Comparison of ENCODE assay signal across 1 fruit fly cellular context in the genomic region with DNA sequence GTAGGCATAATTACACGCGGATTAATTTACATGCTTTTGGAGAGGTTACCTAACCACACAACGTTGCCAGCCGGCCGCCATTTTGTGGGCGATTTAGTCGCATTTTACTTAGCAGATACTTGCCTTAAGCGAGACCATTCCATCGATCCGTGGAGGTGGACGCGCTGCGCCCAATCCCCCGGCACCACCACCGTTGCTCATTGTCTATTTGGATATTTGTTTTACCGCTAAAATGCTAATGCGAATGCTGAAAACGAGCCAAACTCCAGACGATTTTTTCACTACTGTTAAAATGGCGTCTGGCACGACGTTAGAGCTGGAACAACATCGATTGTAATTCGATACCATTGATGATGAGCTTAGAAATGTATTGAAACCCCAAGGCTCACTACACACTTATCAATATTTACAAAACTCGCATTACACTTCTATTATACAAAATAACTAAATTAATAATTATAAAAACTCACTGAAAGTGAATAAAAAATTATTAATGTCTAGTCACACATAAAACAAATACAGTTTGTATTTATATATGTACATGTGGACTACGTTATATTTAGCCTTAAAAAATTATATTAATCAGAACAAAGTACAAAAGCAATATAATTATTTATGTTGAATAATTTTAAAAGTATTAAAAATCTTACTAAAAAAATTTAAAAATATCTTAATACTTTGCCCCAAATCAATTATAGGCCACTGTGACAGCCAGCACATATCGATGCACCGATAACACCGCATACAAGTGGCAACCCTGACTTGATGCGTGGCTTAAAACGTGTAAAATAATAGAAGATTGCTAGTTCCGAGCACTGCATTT.
TF ChIP-seq lines count a peak whose summit lies in the region.

A gene (plus strand): TSS at position 741 of the 823 bp plus-strand sequence.

TF ChIP-seq in whole organism, embryonic, 481 proteins besides CTCF, POLR2A, EP300 and RAD21 (continued from another document and continues in another):
- TF ChIP-seq stc (GFP tag; IDR thresholded peaks at IDR 0.05; lab: Robert Waterston, UW) = peak; percentile 54; the same call in 1 of the 2 replicates
- TF ChIP-seq CG33557 (GFP tag; optimal IDR thresholded peaks at IDR 0.05; lab: Kevin White, UChicago) = peak; percentile 77
- peak; percentile 49 for TF ChIP-seq ken (GFP tag; IDR thresholded peaks at IDR 0.05; lab: Robert Waterston, UW)
- no peak for TF ChIP-seq CG4360 (GFP tag; IDR thresholded peaks at IDR 0.05; lab: Robert Waterston, UW)
- peak; percentile 72 for TF ChIP-seq CG12659 (GFP tag; optimal IDR thresholded peaks at IDR 0.05; lab: Kevin White, UChicago)
- TF ChIP-seq tin (GFP tag; optimal IDR thresholded peaks at IDR 0.05; lab: Kevin White, UChicago) = peak; percentile 74
- TF ChIP-seq zen (tag; optimal IDR thresholded peaks at IDR 0.05; lab: Kevin White, UChicago) = peak; percentile 69
- TF ChIP-seq pum (GFP tag; optimal IDR thresholded peaks at IDR 0.05; lab: Kevin White, UChicago) = peak; percentile 9
- peak; percentile 65 for TF ChIP-seq CG4730 (GFP tag; IDR thresholded peaks at IDR 0.05; lab: Robert Waterston, UW)
- TF ChIP-seq H15 (GFP tag; IDR thresholded peaks at IDR 0.05; lab: Robert Waterston, UW) = peak; percentile 43; the same call in 1 of the 3 replicates
- TF ChIP-seq Neu2 (GFP tag; optimal IDR thresholded peaks at IDR 0.05; lab: Kevin White, UChicago; ENCODE audit: borderline replicate concordance) = no peak
- TF ChIP-seq sd (tag; optimal IDR thresholded peaks at IDR 0.05; lab: Kevin White, UChicago) = no peak
- peak; percentile 42; the same call in 1 of the 2 replicates for TF ChIP-seq ro (GFP tag; IDR thresholded peaks at IDR 0.05; lab: Robert Waterston, UW)
- TF ChIP-seq CG15479 (GFP tag; optimal IDR thresholded peaks at IDR 0.05; lab: Kevin White, UChicago) = no peak
- no peak for TF ChIP-seq Hr39 (optimal IDR thresholded peaks at IDR 0.05; lab: Kevin White, UChicago)
- no peak for TF ChIP-seq CG3838 (GFP tag; optimal IDR thresholded peaks at IDR 0.05; lab: Kevin White, UChicago)
- peak; percentile 70 for TF ChIP-seq NFAT (GFP tag; IDR thresholded peaks at IDR 0.05; lab: Robert Waterston, UW)
- TF ChIP-seq CG31388 (GFP tag; optimal IDR thresholded peaks at IDR 0.05; lab: Kevin White, UChicago) = peak; percentile 18
- peak; percentile 96 for TF ChIP-seq CG17361 (GFP tag; IDR thresholded peaks at IDR 0.05; lab: Robert Waterston, UW)
- TF ChIP-seq CG7357 (GFP tag; IDR thresholded peaks at IDR 0.05; lab: Robert Waterston, UW) = peak; percentile 78
- peak; percentile 81 for TF ChIP-seq Abd-B (GFP tag; optimal IDR thresholded peaks at IDR 0.05; lab: Kevin White, UChicago)
- TF ChIP-seq CG7745 (tag; optimal IDR thresholded peaks at IDR 0.05; lab: Kevin White, UChicago) = no peak
- TF ChIP-seq CG10321 (GFP tag; IDR thresholded peaks at IDR 0.05; lab: Robert Waterston, UW) = peak; percentile 63
- peak; percentile 76 for TF ChIP-seq Chrac-16 (GFP tag; optimal IDR thresholded peaks at IDR 0.05; lab: Kevin White, UChicago)
- TF ChIP-seq sisA (GFP tag; IDR thresholded peaks at IDR 0.05; lab: Robert Waterston, UW) = peak; percentile 77
- peak; percentile 70 for TF ChIP-seq CG13894 (tag; optimal IDR thresholded peaks at IDR 0.05; lab: Kevin White, UChicago)
- TF ChIP-seq CG17829 (tag; optimal IDR thresholded peaks at IDR 0.05; lab: Kevin White, UChicago) = peak; percentile 85
- no peak for TF ChIP-seq toy (GFP tag; IDR thresholded peaks at IDR 0.05; lab: Robert Waterston, UW)
- TF ChIP-seq CG31224 (GFP tag; IDR thresholded peaks at IDR 0.05; lab: Robert Waterston, UW) = peak; percentile 53
- no peak for TF ChIP-seq Hey (tag; optimal IDR thresholded peaks at IDR 0.05; lab: Kevin White, UChicago)
- peak; percentile 54 for TF ChIP-seq gcm (GFP tag; optimal IDR thresholded peaks at IDR 0.05; lab: Kevin White, UChicago)
- TF ChIP-seq B-H2 (GFP tag; optimal IDR thresholded peaks at IDR 0.05; lab: Kevin White, UChicago) = peak; percentile 81
- no peak for TF ChIP-seq tll (GFP tag; optimal IDR thresholded peaks at IDR 0.05; lab: Kevin White, UChicago)
- TF ChIP-seq gcm2 (GFP tag; optimal IDR thresholded peaks at IDR 0.05; lab: Kevin White, UChicago) = no peak
- no peak for TF ChIP-seq run (tag; optimal IDR thresholded peaks at IDR 0.05; lab: Kevin White, UChicago)
- peak; percentile 83 for TF ChIP-seq CG7556 (GFP tag; optimal IDR thresholded peaks at IDR 0.05; lab: Kevin White, UChicago)
- TF ChIP-seq CG4328 (GFP tag; optimal IDR thresholded peaks at IDR 0.05; lab: Kevin White, UChicago) = peak; percentile 61
- TF ChIP-seq ranshi (GFP tag; IDR thresholded peaks at IDR 0.05; lab: Robert Waterston, UW) = peak; percentile 76; the same call in 1 of the 2 replicates
- TF ChIP-seq CG4282 (GFP tag; optimal IDR thresholded peaks at IDR 0.05; lab: Kevin White, UChicago) = peak; percentile 61
- no peak for TF ChIP-seq Bteb2 (GFP tag; optimal IDR thresholded peaks at IDR 0.05; lab: Kevin White, UChicago)
- peak in 1 of 3 experiments; percentile 88 for TF ChIP-seq lola (GFP tag; optimal IDR thresholded peaks at IDR 0.05; lab: Kevin White, UChicago)
- TF ChIP-seq vfl (GFP tag; optimal IDR thresholded peaks at IDR 0.05; lab: Kevin White, UChicago) = no peak
- TF ChIP-seq CG33213 (GFP tag; optimal IDR thresholded peaks at IDR 0.05; lab: Kevin White, UChicago) = no peak
- TF ChIP-seq CG11247 (GFP tag; IDR thresholded peaks at IDR 0.05; lab: Robert Waterston, UW) = peak; percentile 60
- peak; percentile 55 for TF ChIP-seq Scr (GFP tag; IDR thresholded peaks at IDR 0.05; lab: Robert Waterston, UW; ENCODE audit: partially characterized antibody)
- peak; percentile 73; the same call in 2 of the 3 replicates for TF ChIP-seq CG34422 (GFP tag; IDR thresholded peaks at IDR 0.05; lab: Robert Waterston, UW)
- TF ChIP-seq CG11085 (GFP tag; IDR thresholded peaks at IDR 0.05; lab: Robert Waterston, UW) = peak; percentile 66; the same call in 1 of the 2 replicates
- TF ChIP-seq CG5953 (GFP tag; IDR thresholded peaks at IDR 0.05; lab: Robert Waterston, UW) = no peak
- TF ChIP-seq CG8924 (tag; optimal IDR thresholded peaks at IDR 0.05; lab: Kevin White, UChicago) = peak; percentile 90
- peak; percentile 72 for TF ChIP-seq CG17359 (tag; optimal IDR thresholded peaks at IDR 0.05; lab: Kevin White, UChicago)
- TF ChIP-seq cas (GFP tag; IDR thresholded peaks at IDR 0.05; lab: Robert Waterston, UW) = no peak
- no peak for TF ChIP-seq CG12769 (tag; optimal IDR thresholded peaks at IDR 0.05; lab: Kevin White, UChicago)
- TF ChIP-seq Ptx1 (GFP tag; IDR thresholded peaks at IDR 0.05; lab: Robert Waterston, UW) = peak; percentile 87
- TF ChIP-seq MBD-R2 (GFP tag; IDR thresholded peaks at IDR 0.05; lab: Robert Waterston, UW) = 0 out of 2 replicates have a peak, but pooled peaks have one; percentile 30
- TF ChIP-seq ash1 (GFP tag; optimal IDR thresholded peaks at IDR 0.05; lab: Kevin White, UChicago) = no peak
- peak; percentile 92 for TF ChIP-seq CG30020 (tag; optimal IDR thresholded peaks at IDR 0.05; lab: Kevin White, UChicago)
- peak; percentile 24 for TF ChIP-seq Ets65A (GFP tag; lab: Kevin White, UChicago)
- TF ChIP-seq Poxn (GFP tag; IDR thresholded peaks at IDR 0.05; lab: Robert Waterston, UW) = no peak
- TF ChIP-seq so (GFP tag; IDR thresholded peaks at IDR 0.05; lab: Robert Waterston, UW) = 0 out of 3 replicates have a peak, but pooled peaks have one; percentile 36
- TF ChIP-seq Gug (GFP tag; IDR thresholded peaks at IDR 0.05; lab: Robert Waterston, UW) = peak; percentile 66; the same call in 3 of the 4 replicates
- TF ChIP-seq CG42726 (GFP tag; IDR thresholded peaks at IDR 0.05; lab: Robert Waterston, UW; ENCODE audit: partially characterized antibody) = no peak
- no peak for TF ChIP-seq NC2α (GFP tag; optimal IDR thresholded peaks at IDR 0.05; lab: Kevin White, UChicago)
- peak; percentile 55 for TF ChIP-seq HHEX (GFP tag; optimal IDR thresholded peaks at IDR 0.05; lab: Kevin White, UChicago)
- TF ChIP-seq jing (GFP tag; optimal IDR thresholded peaks at IDR 0.05; lab: Kevin White, UChicago) = no peak
- peak; percentile 83 for TF ChIP-seq dmrt99B (tag; optimal IDR thresholded peaks at IDR 0.05; lab: Kevin White, UChicago)
- no peak for TF ChIP-seq zen2 (GFP tag; IDR thresholded peaks at IDR 0.05; lab: Robert Waterston, UW; ENCODE audit: partially characterized antibody)
- TF ChIP-seq CG11398 (GFP tag; optimal IDR thresholded peaks at IDR 0.05; lab: Kevin White, UChicago) = no peak
- TF ChIP-seq CG14667 (GFP tag; IDR thresholded peaks at IDR 0.05; lab: Robert Waterston, UW) = peak; percentile 73
- TF ChIP-seq ttk (GFP tag; IDR thresholded peaks at IDR 0.05; lab: Robert Waterston, UW) = peak; percentile 53; the same call in 1 of the 2 replicates
- no peak for TF ChIP-seq hth (optimal IDR thresholded peaks at IDR 0.05; lab: Kevin White, UChicago)
- TF ChIP-seq lov (optimal IDR thresholded peaks at IDR 0.05; lab: Kevin White, UChicago) = no peak
- TF ChIP-seq lov (GFP tag; IDR thresholded peaks at IDR 0.05; lab: Robert Waterston, UW) = 0 out of 3 replicates have a peak, but pooled peaks have one; percentile 53
- peak; percentile 87 for TF ChIP-seq CG15696 (tag; optimal IDR thresholded peaks at IDR 0.05; lab: Kevin White, UChicago)
- no peak for TF ChIP-seq CG31365 (tag; optimal IDR thresholded peaks at IDR 0.05; lab: Kevin White, UChicago)
- TF ChIP-seq nau (GFP tag; optimal IDR thresholded peaks at IDR 0.05; lab: Kevin White, UChicago) = no peak
- TF ChIP-seq mirr (GFP tag; optimal IDR thresholded peaks at IDR 0.05; lab: Kevin White, UChicago) = peak; percentile 9
- TF ChIP-seq CG2875 (GFP tag; optimal IDR thresholded peaks at IDR 0.05; lab: Kevin White, UChicago) = peak; percentile 26
- peak; percentile 64 for TF ChIP-seq ci (GFP tag; IDR thresholded peaks at IDR 0.05; lab: Robert Waterston, UW)
- TF ChIP-seq chm (GFP tag; IDR thresholded peaks at IDR 0.05; lab: Robert Waterston, UW) = 0 out of 2 replicates have a peak, but pooled peaks have one; percentile 61
- no peak for TF ChIP-seq crc (GFP tag; optimal IDR thresholded peaks at IDR 0.05; lab: Kevin White, UChicago)
- no peak for TF ChIP-seq CG12219 (GFP tag; optimal IDR thresholded peaks at IDR 0.05; lab: Kevin White, UChicago)
- TF ChIP-seq grn (GFP tag; optimal IDR thresholded peaks at IDR 0.05; lab: Kevin White, UChicago) = no peak
- peak; percentile 74 for TF ChIP-seq Med (GFP tag; lab: Kevin White, UChicago)
- TF ChIP-seq Atf-2 (GFP tag; optimal IDR thresholded peaks at IDR 0.05; lab: Kevin White, UChicago) = peak; percentile 10
- no peak for TF ChIP-seq CG7271 (tag; optimal IDR thresholded peaks at IDR 0.05; lab: Kevin White, UChicago)
- peak; percentile 48 for TF ChIP-seq amos (GFP tag; IDR thresholded peaks at IDR 0.05; lab: Robert Waterston, UW; ENCODE audit: partially characterized antibody)
- TF ChIP-seq CG13287 (GFP tag; IDR thresholded peaks at IDR 0.05; lab: Robert Waterston, UW; ENCODE audit: partially characterized antibody) = peak; percentile 45; the same call in 1 of the 2 replicates
- TF ChIP-seq CG1832 (GFP tag; optimal IDR thresholded peaks at IDR 0.05; lab: Kevin White, UChicago) = no peak
- TF ChIP-seq CG12391 (tag; optimal IDR thresholded peaks at IDR 0.05; lab: Kevin White, UChicago) = peak; percentile 91
- TF ChIP-seq CrebB (tag; optimal IDR thresholded peaks at IDR 0.05; lab: Kevin White, UChicago) = no peak
- TF ChIP-seq Xbp1 (GFP tag; optimal IDR thresholded peaks at IDR 0.05; lab: Kevin White, UChicago) = peak; percentile 78
- TF ChIP-seq esg (GFP tag; conservative IDR thresholded peaks at IDR 0.05; lab: Robert Waterston, UW) = peak; percentile 79
- TF ChIP-seq sug (tag; optimal IDR thresholded peaks at IDR 0.05; lab: Kevin White, UChicago) = peak; percentile 76
- TF ChIP-seq Ssrp (tag; optimal IDR thresholded peaks at IDR 0.05; lab: Kevin White, UChicago) = peak; percentile 86
- no peak for TF ChIP-seq Dfd (GFP tag; optimal IDR thresholded peaks at IDR 0.05; lab: Kevin White, UChicago)
- TF ChIP-seq crp (GFP tag; optimal IDR thresholded peaks at IDR 0.05; lab: Kevin White, UChicago) = no peak
- no peak for TF ChIP-seq aop (GFP tag; IDR thresholded peaks at IDR 0.05; lab: Robert Waterston, UW)
- peak; percentile 14 for TF ChIP-seq scrt (GFP tag; optimal IDR thresholded peaks at IDR 0.05; lab: Kevin White, UChicago)
- TF ChIP-seq Nf-YB (GFP tag; optimal IDR thresholded peaks at IDR 0.05; lab: Kevin White, UChicago) = peak; percentile 55
- TF ChIP-seq NK7.1 (GFP tag; optimal IDR thresholded peaks at IDR 0.05; lab: Kevin White, UChicago) = no peak
- TF ChIP-seq kay (GFP tag; optimal IDR thresholded peaks at IDR 0.05; lab: Kevin White, UChicago) = peak; percentile 41
- TF ChIP-seq exex (tag; optimal IDR thresholded peaks at IDR 0.05; lab: Kevin White, UChicago) = peak; percentile 10
- peak; percentile 91 for TF ChIP-seq CG18262 (tag; optimal IDR thresholded peaks at IDR 0.05; lab: Kevin White, UChicago)
- no peak for TF ChIP-seq Lim3 (GFP tag; IDR thresholded peaks at IDR 0.05; lab: Robert Waterston, UW)
- no peak for TF ChIP-seq gfzf (GFP tag; optimal IDR thresholded peaks at IDR 0.05; lab: Kevin White, UChicago)
- TF ChIP-seq CoRest (tag; optimal IDR thresholded peaks at IDR 0.05; lab: Kevin White, UChicago) = peak; percentile 92
- peak; percentile 21; the same call in 1 of the 2 replicates for TF ChIP-seq seq (GFP tag; IDR thresholded peaks at IDR 0.05; lab: Robert Waterston, UW)
- no peak for TF ChIP-seq Doc2 (GFP tag; IDR thresholded peaks at IDR 0.05; lab: Robert Waterston, UW)
- TF ChIP-seq CG10366 (GFP tag; IDR thresholded peaks at IDR 0.05; lab: Robert Waterston, UW) = peak; percentile 59
- peak; percentile 24; the same call in 1 of the 3 replicates for TF ChIP-seq CG34224 (GFP tag; IDR thresholded peaks at IDR 0.05; lab: Robert Waterston, UW; ENCODE audit: partially characterized antibody)
- TF ChIP-seq CG8290 (GFP tag; optimal IDR thresholded peaks at IDR 0.05; lab: Kevin White, UChicago) = peak; percentile 8
- TF ChIP-seq CG8290 (tag; optimal IDR thresholded peaks at IDR 0.05; lab: Kevin White, UChicago) = peak in 1 of 2 experiments; percentile 64
- TF ChIP-seq hbn (GFP tag; IDR thresholded peaks at IDR 0.05; lab: Robert Waterston, UW; ENCODE audit: partially characterized antibody) = no peak
- TF ChIP-seq Dip2 (GFP tag; IDR thresholded peaks at IDR 0.05; lab: Robert Waterston, UW) = no peak
- TF ChIP-seq pros (GFP tag; optimal IDR thresholded peaks at IDR 0.05; lab: Kevin White, UChicago) = no peak
- TF ChIP-seq Blimp-1 (GFP tag; optimal IDR thresholded peaks at IDR 0.05; lab: Kevin White, UChicago) = peak; percentile 74
- no peak for TF ChIP-seq zf30C (GFP tag; optimal IDR thresholded peaks at IDR 0.05; lab: Kevin White, UChicago)
- peak in 1 of 2 experiments; percentile 71 for TF ChIP-seq bsh (GFP tag; optimal IDR thresholded peaks at IDR 0.05; lab: Kevin White, UChicago)
- TF ChIP-seq Pdp1 (GFP tag; optimal IDR thresholded peaks at IDR 0.05; lab: Kevin White, UChicago) = peak in 1 of 2 experiments; percentile 96
- TF ChIP-seq Hr51 (GFP tag; optimal IDR thresholded peaks at IDR 0.05; lab: Kevin White, UChicago) = peak in 1 of 2 experiments; percentile 88
